Worm (Caenorhabditis elegans): ENCODE results near the gene F09E10.6.
A peak's percentile ranks its signal among the peaks of the same experiment; 100 is the strongest.

Gene F09E10.6

DNA sequence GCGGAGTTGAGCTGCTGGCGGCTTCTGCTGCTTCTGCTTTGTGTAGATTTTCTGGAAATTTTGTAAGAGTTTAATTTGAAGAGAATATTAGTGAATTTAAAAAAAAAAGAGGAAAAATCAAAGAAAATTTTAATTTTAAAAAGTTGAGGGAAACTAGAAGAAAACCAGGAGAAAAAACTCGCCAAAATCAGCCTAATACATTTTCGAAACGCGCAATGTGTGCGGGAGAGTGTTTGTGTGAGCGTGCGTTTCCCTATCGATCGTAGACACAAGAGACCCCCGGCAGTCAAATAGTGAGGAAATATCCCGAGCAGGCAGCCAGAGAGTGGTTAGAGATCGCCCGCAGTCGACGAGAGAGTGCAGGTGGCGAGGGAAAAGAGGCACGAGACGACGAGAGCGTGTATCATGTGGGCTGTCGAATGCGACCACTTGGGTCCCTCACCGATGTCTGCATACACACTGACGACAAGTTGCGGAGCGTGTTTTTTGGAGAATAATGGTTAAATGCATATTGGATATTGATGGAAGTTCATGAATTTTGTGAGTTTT, 50.8 kb downstream of the F09E10.6 start, which contains the start of gene zfp-3:
TSS of gene zfp-3 (minus strand) at position 51 of the 549 bp plus-strand sequence.
- TF ChIP-seq ceh-31 (tag; optimal IDR thresholded peaks at IDR 0.05) (peak; percentile 90), pha-4 (tag; optimal IDR thresholded peaks at IDR 0.05) (no peak), ceh-34 (tag; optimal IDR thresholded peaks at IDR 0.05) (peak; percentile 87), hlh-15 (tag; optimal IDR thresholded peaks at IDR 0.05) (no peak), ceh-6 (GFP tag; optimal IDR thresholded peaks at IDR 0.05) (no peak), eyg-1 (tag; optimal IDR thresholded peaks at IDR 0.05) (no peak), mec-3 (tag; optimal IDR thresholded peaks at IDR 0.05; ENCODE audit: borderline replicate concordance) (no peak), rnt-1 (tag; optimal IDR thresholded peaks at IDR 0.05) (peak; percentile 67), K02D7.2 (tag; optimal IDR thresholded peaks at IDR 0.05) (no peak), nhr-11 (tag; optimal IDR thresholded peaks at IDR 0.05) (no peak), ztf-16 (tag; optimal IDR thresholded peaks at IDR 0.05) (no peak), ceh-14 (tag; optimal IDR thresholded peaks at IDR 0.05) (peak; percentile 64), lin-11 (tag; optimal IDR thresholded peaks at IDR 0.05) (no peak), tbx-7 (tag; optimal IDR thresholded peaks at IDR 0.05) (no peak), unc-42 (tag; optimal IDR thresholded peaks at IDR 0.05) (peak; percentile 76), che-1 (tag; optimal IDR thresholded peaks at IDR 0.05) (no peak), fkh-6 (tag; optimal IDR thresholded peaks at IDR 0.05) (no peak), fax-1 (tag; optimal IDR thresholded peaks at IDR 0.05) (no peak), ceh-18 (tag; optimal IDR thresholded peaks at IDR 0.05) (peak; percentile 92), ama-1 (optimal IDR thresholded peaks at IDR 0.05) (peak; percentile 49), npax-4 (tag; optimal IDR thresholded peaks at IDR 0.05) (no peak), C08G9.2 (tag; optimal IDR thresholded peaks at IDR 0.05) (peak; percentile 38), dve-1 (tag; optimal IDR thresholded peaks at IDR 0.05) (peak; percentile 91), pag-3 (tag; optimal IDR thresholded peaks at IDR 0.05; ENCODE audit: borderline replicate concordance) (no peak), pat-9 (tag; optimal IDR thresholded peaks at IDR 0.05) (no peak), unc-3 (GFP tag; conservative IDR thresholded peaks at IDR 0.05) (no peak), unc-3 (tag; optimal IDR thresholded peaks at IDR 0.05) (no peak), zip-5 (tag; optimal IDR thresholded peaks at IDR 0.05) (no peak), ref-2 (tag; optimal IDR thresholded peaks at IDR 0.05) (peak; percentile 86), madf-2 (tag; optimal IDR thresholded peaks at IDR 0.05) (peak; percentile 8), sdc-2 (tag; optimal IDR thresholded peaks at IDR 0.05) (peak; percentile 92), pax-1 (tag; optimal IDR thresholded peaks at IDR 0.05) (peak; percentile 53), odd-2 (tag; optimal IDR thresholded peaks at IDR 0.05) (no peak), ceh-22 (tag; optimal IDR thresholded peaks at IDR 0.05) (no peak), tbx-2 (tag; optimal IDR thresholded peaks at IDR 0.05) (peak; percentile 79), ceh-30 (tag; optimal IDR thresholded peaks at IDR 0.05) (peak; percentile 54), hlh-8 (tag; optimal IDR thresholded peaks at IDR 0.05) (peak; percentile 32), lim-6 (tag; optimal IDR thresholded peaks at IDR 0.05) (peak; percentile 29), ceh-19 (GFP tag; optimal IDR thresholded peaks at IDR 0.05) (no peak), hlh-30 (tag; optimal IDR thresholded peaks at IDR 0.05; ENCODE audit: insufficient read depth) (peak; percentile 98), dmd-4 (tag; optimal IDR thresholded peaks at IDR 0.05; ENCODE audit: borderline replicate concordance) (peak; percentile 40), sox-4 (tag; optimal IDR thresholded peaks at IDR 0.05) (no peak), K09A11.1 (tag; optimal IDR thresholded peaks at IDR 0.05; ENCODE audit: insufficient read depth) (no peak), ahr-1 (tag; optimal IDR thresholded peaks at IDR 0.05) (no peak), elt-2 (tag; optimal IDR thresholded peaks at IDR 0.05) (peak; percentile 3), gmeb-2 (tag; optimal IDR thresholded peaks at IDR 0.05) (no peak), ceh-2 (tag; optimal IDR thresholded peaks at IDR 0.05) (peak; percentile 23), pros-1 (tag; optimal IDR thresholded peaks at IDR 0.05) (peak; percentile 75), nhr-232 (tag; optimal IDR thresholded peaks at IDR 0.05) (peak; percentile 25), nfya-1 (tag; optimal IDR thresholded peaks at IDR 0.05) (peak; percentile 95), T23F11.4 (GFP tag; optimal IDR thresholded peaks at IDR 0.05) (no peak), pqm-1 (tag; optimal IDR thresholded peaks at IDR 0.05) (peak; percentile 67), syd-9 (tag; optimal IDR thresholded peaks at IDR 0.05) (peak; percentile 42), ttx-3 (tag; optimal IDR thresholded peaks at IDR 0.05) (no peak)
